Worm (Caenorhabditis elegans) whole organism, young adult: ENCODE measurements around the gene fmo-2.

Experiments
- Y53G8AR.9 ChIP-seq: fragments of 200-800 bp; sonication (Bioruptor generic); conservative IDR thresholded peaks from 2 replicates; pipeline ENCODE4 v1.3.6; 2022; ENCODE audit warnings: missing genetic modification reagents, missing genetic modification characterization, missing compliant biosample characterization
- akir-1 ChIP-seq: fragments of 200-800 bp; sonication (Bioruptor generic); optimal IDR thresholded peaks from 2 replicates; lab custom pipeline; 2018; ENCODE audit warnings: mild to moderate bottlenecking, missing genetic modification characterization, moderate library complexity, missing compliant biosample characterization
- atf-7 ChIP-seq: sonication (generic microtip); optimal IDR thresholded peaks from 2 replicates; lab custom pipeline; 2017; ENCODE audit warnings: mild to moderate bottlenecking, missing genetic modification characterization, missing compliant biosample characterization
- bed-1 ChIP-seq: fragments of 200-800 bp; sonication (Bioruptor generic); IDR thresholded peaks from 2 replicates; pipeline ENCODE4 v1.3.6; 2022; ENCODE audit warnings: missing genetic modification reagents, missing genetic modification characterization, missing compliant biosample characterization
- bed-2 ChIP-seq: fragments of 200-800 bp; sonication (Bioruptor generic); IDR thresholded peaks from 2 replicates; pipeline ENCODE4 v1.3.6; 2022; ENCODE audit warnings: missing genetic modification reagents, missing genetic modification characterization, missing compliant biosample characterization
- dpff-1 ChIP-seq: sonication (generic microtip); optimal IDR thresholded peaks from 2 replicates; lab custom pipeline; 2017; ENCODE audit warnings: mild to moderate bottlenecking, missing genetic modification characterization, missing compliant biosample characterization
- egrh-3 ChIP-seq: fragments of 200-800 bp; sonication (Bioruptor generic); IDR thresholded peaks from 2 replicates; pipeline ENCODE4 v1.3.6; 2022; ENCODE audit warnings: missing genetic modification reagents, missing genetic modification characterization, missing compliant biosample characterization
- hmg-20 ChIP-seq: fragments of 200-800 bp; sonication (Bioruptor generic); IDR thresholded peaks from 2 replicates; pipeline ENCODE4 v1.3.6; 2022; ENCODE audit warnings: missing genetic modification reagents, missing genetic modification characterization, missing compliant biosample characterization
- hrde-1 ChIP-seq: sonication (generic microtip); optimal IDR thresholded peaks from 2 replicates; lab custom pipeline; 2016; ENCODE audit warnings: missing genetic modification characterization, mild to moderate bottlenecking, missing compliant biosample characterization, moderate library complexity, missing genotype, missing genetic modification reagents, borderline replicate concordance
- lag-1 ChIP-seq: fragments of 200-800 bp; sonication (Bioruptor generic); IDR thresholded peaks from 2 replicates; pipeline ENCODE4 v1.3.6; 2022; ENCODE audit warnings: missing genetic modification reagents, missing genetic modification characterization, missing compliant biosample characterization
- lin-54 ChIP-seq: fragments of 200-800 bp; sonication (Bioruptor generic); optimal IDR thresholded peaks from 2 replicates; lab custom pipeline; 2018; ENCODE audit warnings: mild to moderate bottlenecking, missing genetic modification characterization, missing compliant biosample characterization
- lir-1 ChIP-seq: fragments of 200-800 bp; sonication (Bioruptor generic); conservative IDR thresholded peaks from 2 replicates; pipeline ENCODE4 v1.3.6; 2022; ENCODE audit warnings: missing genetic modification reagents, missing genetic modification characterization, missing compliant biosample characterization
- mes-4 ChIP-seq: sonication (generic microtip); optimal IDR thresholded peaks from 2 replicates; lab custom pipeline; 2016; ENCODE audit warnings: missing genotype, missing genetic modification characterization, missing compliant biosample characterization
- nhr-120 ChIP-seq: fragments of 200-800 bp; sonication (Bioruptor generic); IDR thresholded peaks from 2 replicates; pipeline ENCODE4 v1.3.6; 2022; ENCODE audit warnings: missing genetic modification characterization, missing compliant biosample characterization
- nhr-80 ChIP-seq: sonication (generic microtip); optimal IDR thresholded peaks from 2 replicates; lab custom pipeline; 2016; ENCODE audit warnings: missing genetic modification characterization, missing compliant biosample characterization
- pha-4 ChIP-seq: fragments of 150-350 bp; sonication (generic microtip); optimal IDR thresholded peaks from 2 replicates; lab custom pipeline; 2014; ENCODE audit warnings: missing biosample characterization, missing genetic modification reagents, missing genetic modification characterization
- rec-8 ChIP-seq, 2 experiments: sonication (generic microtip); optimal IDR thresholded peaks; 2 replicates each; lab custom pipeline; 2016; ENCODE audit warnings: mild to moderate bottlenecking in 2 of 2, missing genetic modification characterization in 2 of 2, missing genetic modification reagents in 2 of 2, missing genotype in 2 of 2, missing biosample characterization in 1 of 2, missing compliant biosample characterization in 1 of 2, moderate library complexity in 1 of 2
- sea-2 ChIP-seq: fragments of 200-800 bp; sonication (Bioruptor generic); IDR thresholded peaks from 2 replicates; pipeline ENCODE4 v1.3.6; 2022; ENCODE audit warnings: missing genetic modification characterization, missing compliant biosample characterization
- snpc-1.3 ChIP-seq: sonication (generic microtip); optimal IDR thresholded peaks from 2 replicates; lab custom pipeline; 2017; ENCODE audit warnings: missing genetic modification characterization, mild to moderate bottlenecking, missing compliant biosample characterization, antibody characterized with exemption, moderate library complexity, missing genotype, missing genetic modification reagents; ENCODE audit not compliant: insufficient read depth
- ztf-18 ChIP-seq: sonication (generic microtip); optimal IDR thresholded peaks from 2 replicates; lab custom pipeline; 2016; ENCODE audit warnings: missing genotype, mild to moderate bottlenecking, missing genetic modification characterization, missing compliant biosample characterization
- ztf-22 ChIP-seq: fragments of 200-800 bp; sonication (Bioruptor generic); optimal IDR thresholded peaks from 2 replicates; lab custom pipeline; 2018; ENCODE audit warnings: mild to moderate bottlenecking, missing genetic modification characterization, moderate library complexity, missing compliant biosample characterization
- ztf-28 ChIP-seq: fragments of 200-800 bp; sonication (Bioruptor generic); IDR thresholded peaks from 2 replicates; pipeline ENCODE4 v1.3.6; 2022; ENCODE audit warnings: missing genetic modification reagents, missing genetic modification characterization, missing compliant biosample characterization

fmo-2 gene

DNA sequence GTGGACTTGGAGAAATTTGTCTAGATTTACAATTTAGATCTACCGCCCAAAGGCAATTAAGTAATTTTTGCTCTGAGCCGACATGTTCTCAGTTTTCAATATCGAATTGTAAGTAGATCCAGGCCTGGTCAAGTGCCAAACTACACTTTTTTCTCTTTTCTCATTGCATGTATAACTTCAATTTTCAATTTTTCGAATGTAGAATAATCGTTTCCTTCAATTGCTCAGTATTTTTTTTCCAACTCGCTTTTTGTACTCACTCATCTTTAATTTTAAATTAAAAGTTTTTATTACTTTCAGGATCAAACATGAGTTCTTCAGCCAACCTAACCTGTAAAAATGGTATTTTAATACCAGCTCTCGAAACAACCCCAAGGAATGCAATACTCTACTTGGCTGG, 34.0 kb downstream of the fmo-2 start, which contains the start of gene ncx-3 (continued):
- TF ChIP-seq sea-2 (GFP tag; lab: Robert Waterston, UW) (no peak), nhr-80 (no peak), egrh-3 (GFP tag; lab: Robert Waterston, UW) (no peak), dpff-1 (tag; lab: Kevin White, UChicago) (no peak), ztf-22 (no peak)

DNA sequence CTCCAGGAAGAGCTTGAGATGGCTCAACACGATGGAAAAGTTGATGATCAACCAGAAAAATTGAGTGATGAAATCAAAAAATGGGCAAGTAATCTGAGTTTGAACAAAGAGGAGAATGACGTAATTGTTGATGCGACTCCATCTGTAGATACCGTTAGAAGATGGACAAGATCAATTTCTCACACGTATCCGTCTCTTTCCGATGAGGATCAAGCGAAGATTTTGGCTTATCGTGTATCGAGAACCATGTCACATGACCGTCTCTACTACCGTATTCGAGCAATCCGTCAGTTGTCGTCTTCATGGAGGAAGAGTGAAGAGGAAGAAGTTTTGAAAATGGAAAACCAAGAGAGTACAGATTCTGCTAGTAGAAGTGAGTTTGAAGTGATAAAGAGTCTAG, 35.8 kb downstream of the fmo-2 start:
- TF ChIP-seq bed-2: no peak
- no peak for TF ChIP-seq Y53G8AR.9
- TF ChIP-seq hrde-1 (tag; lab: Kevin White, UChicago): no peak
- no peak for TF ChIP-seq egrh-3 (GFP tag; lab: Robert Waterston, UW)
- TF ChIP-seq rec-8 (tag; optimal IDR thresholded peaks at IDR 0.05; lab: Kevin White, UChicago): no peak
- no peak for TF ChIP-seq atf-7 (tag; lab: Kevin White, UChicago)
- no peak for TF ChIP-seq pha-4
- TF ChIP-seq, all 124 proteins: peak for 0

DNA sequence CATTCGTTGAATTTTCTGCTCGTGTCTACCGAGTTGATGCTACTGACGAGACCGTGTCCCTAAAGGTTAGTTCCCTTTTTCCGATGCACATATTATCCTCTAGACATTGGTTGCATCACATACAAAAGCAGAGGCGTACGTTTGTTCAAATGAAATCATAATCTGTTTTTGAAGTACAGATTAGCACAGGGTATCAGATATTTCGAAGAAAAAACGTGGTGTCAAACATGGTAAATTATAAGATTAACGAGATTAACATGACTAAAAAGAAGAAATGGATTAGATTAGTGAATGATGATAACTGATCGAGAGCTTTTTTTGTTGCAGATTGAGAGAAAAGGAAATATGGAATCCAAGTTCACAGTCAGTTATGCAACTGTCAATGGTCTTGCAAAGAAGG, 36.5 kb downstream of the fmo-2 start:
- TF ChIP-seq bed-1: no peak
- no peak for TF ChIP-seq akir-1
- TF ChIP-seq lin-54 (GFP tag; lab: Kevin White, UChicago): no peak
- TF ChIP-seq mes-4 (tag; lab: Kevin White, UChicago): no peak

DNA sequence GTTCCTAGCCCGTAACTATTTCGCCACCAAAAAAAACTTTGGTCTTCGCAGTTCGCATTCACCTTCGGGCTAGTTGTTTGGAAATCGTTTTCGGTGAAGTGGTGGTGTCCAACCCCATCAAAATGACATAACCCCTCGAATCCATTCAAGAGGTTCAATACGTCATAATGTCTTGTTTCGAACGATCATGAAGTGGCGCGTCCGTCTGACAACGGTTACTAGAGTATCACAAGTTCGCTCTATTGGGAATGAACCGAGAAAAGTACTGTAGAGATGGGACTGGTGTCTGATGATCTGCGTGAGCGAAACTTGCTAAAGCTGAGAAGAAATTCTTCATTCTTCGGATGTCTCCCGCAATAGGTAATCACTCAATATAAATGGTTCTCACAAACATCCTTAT, 45.4 kb downstream of the fmo-2 start, which contains the start of gene ZC168.2:
Gene ZC168.2 (plus strand): TSS at position 301 of the 400 bp plus-strand sequence.
- TF ChIP-seq ztf-18 (tag; lab: Kevin White, UChicago) (no peak), snpc-1.3 (tag; lab: Kevin White, UChicago) (no peak), hmg-20 (GFP tag; lab: Robert Waterston, UW) (no peak), lag-1 (GFP tag; lab: Robert Waterston, UW) (no peak), lir-1 (GFP tag; lab: Robert Waterston, UW) (no peak), hrde-1 (tag; lab: Kevin White, UChicago) (no peak), nhr-120 (GFP tag; lab: Robert Waterston, UW) (no peak), ztf-28 (no peak)
